Worm (Caenorhabditis elegans) whole organism, mixed stage, embryonic: ENCODE measurements around the gene F59A1.12.

ENCODE experiments used
- ceh-43 ChIP-seq: fragments of 200-800 bp; sonication (Bioruptor generic); optimal IDR thresholded peaks from 2 replicates; lab custom pipeline; 2018; ENCODE audit warnings: mild to moderate bottlenecking, missing genetic modification characterization, moderate library complexity, missing compliant biosample characterization
- ces-1 ChIP-seq: fragments of 150-350 bp; optimal IDR thresholded peaks from 2 replicates; lab custom pipeline; 2014; ENCODE audit warnings: missing biosample characterization, missing genetic modification reagents, missing genetic modification characterization
- elt-3 ChIP-seq: fragments of 150-350 bp; optimal IDR thresholded peaks from 2 replicates; lab custom pipeline; 2014; ENCODE audit warnings: missing biosample characterization, missing genetic modification characterization
- ham-2 ChIP-seq: fragments of 200-800 bp; sonication (Bioruptor generic); optimal IDR thresholded peaks from 2 replicates; lab custom pipeline; 2018; ENCODE audit warnings: mild to moderate bottlenecking, missing genetic modification characterization, missing compliant biosample characterization
- lin-13 ChIP-seq: fragments of 150-350 bp; optimal IDR thresholded peaks from 2 replicates; lab custom pipeline; 2014; ENCODE audit warnings: missing biosample characterization, missing genetic modification characterization
- lsy-2 ChIP-seq: fragments of 150-350 bp; optimal IDR thresholded peaks from 2 replicates; lab custom pipeline; 2014; ENCODE audit warnings: missing biosample characterization, missing genetic modification characterization
- pha-4 ChIP-seq: fragments of 150-350 bp; optimal IDR thresholded peaks from 2 replicates; lab custom pipeline; 2018; ENCODE audit warnings: missing biosample characterization, missing genetic modification reagents, missing genetic modification characterization
- snpc-4 ChIP-seq: fragments of 150-350 bp; optimal IDR thresholded peaks from 2 replicates; lab custom pipeline; 2014; ENCODE audit warnings: missing biosample characterization, missing genetic modification characterization
- sptf-1 ChIP-seq: sonication (generic microtip); optimal IDR thresholded peaks from 2 replicates; lab custom pipeline; 2017; ENCODE audit warnings: mild to moderate bottlenecking, missing genetic modification characterization, moderate library complexity, missing compliant biosample characterization
- unc-120 ChIP-seq: sonication (generic microtip); optimal IDR thresholded peaks from 2 replicates; lab custom pipeline; 2017; ENCODE audit warnings: missing genetic modification characterization, missing compliant biosample characterization; ENCODE audit not compliant: poor library complexity, severe bottlenecking
- unc-39 ChIP-seq: fragments of 150-350 bp; optimal IDR thresholded peaks from 2 replicates; lab custom pipeline; 2014; ENCODE audit warnings: missing biosample characterization, missing genetic modification characterization
- ztf-11 ChIP-seq: fragments of 150-350 bp; optimal IDR thresholded peaks from 2 replicates; lab custom pipeline; 2014; ENCODE audit warnings: missing biosample characterization, missing genetic modification characterization

DNA sequence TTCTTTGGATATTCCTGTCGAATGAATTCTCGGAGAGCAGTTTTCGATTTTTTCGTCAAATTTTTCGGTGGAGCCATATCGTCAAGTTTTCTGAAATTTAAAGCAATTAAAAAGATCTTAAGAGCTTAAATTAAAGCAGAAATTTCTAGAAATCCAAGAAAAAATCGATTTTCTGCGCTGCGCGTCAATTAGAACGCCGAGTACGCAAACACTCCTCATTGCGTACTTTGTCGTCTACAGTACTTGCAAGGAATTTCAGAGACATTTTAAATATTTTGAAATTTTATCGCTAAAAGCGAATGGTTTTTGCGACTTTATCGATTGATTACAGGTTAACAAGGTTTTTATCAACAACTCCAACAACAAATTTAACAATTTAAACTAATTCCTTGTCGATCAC, 12.4 kb downstream of the F59A1.12 start:
- TF ChIP-seq ham-2 (GFP tag; lab: Kevin White, UChicago) (no peak), unc-120 (no peak), elt-3 (tag; lab: Kevin White, UChicago) (no peak), lsy-2 (no peak), ceh-43 (GFP tag; lab: Kevin White, UChicago) (no peak), unc-39 (tag; lab: Kevin White, UChicago) (no peak), ztf-11 (tag; lab: Kevin White, UChicago) (no peak), sptf-1 (no peak), snpc-4 (tag; lab: Kevin White, UChicago) (no peak), pha-4 (no peak), lin-13 (tag; lab: Kevin White, UChicago) (no peak), ces-1 (no peak)
